Worm (Caenorhabditis elegans) whole organism, L1 larva: ENCODE results near the gene C10G8.8.

Experiments used
- C04F5.9 ChIP-seq: sonication (generic microtip); optimal IDR thresholded peaks from 2 replicates; lab custom pipeline; 2016; ENCODE audit warnings: missing genetic modification characterization, missing compliant biosample characterization
- C34B4.2 ChIP-seq: sonication (generic microtip); optimal IDR thresholded peaks from 2 replicates; lab custom pipeline; 2017; ENCODE audit warnings: mild to moderate bottlenecking, missing genetic modification characterization, missing compliant biosample characterization
- Y116A8C.19 ChIP-seq: sonication (generic microtip); optimal IDR thresholded peaks from 2 replicates; lab custom pipeline; 2016; ENCODE audit warnings: missing compliant biosample characterization, missing genetic modification characterization, borderline replicate concordance
- alr-1 ChIP-seq: fragments of 200-800 bp; sonication (Bioruptor generic); optimal IDR thresholded peaks from 2 replicates; lab custom pipeline; 2018; ENCODE audit warnings: borderline replicate concordance, mild to moderate bottlenecking, missing genetic modification characterization, missing compliant biosample characterization
- aly-2 ChIP-seq: fragments of 150-350 bp; optimal IDR thresholded peaks from 2 replicates; lab custom pipeline; 2014; ENCODE audit warnings: missing biosample characterization, missing genetic modification characterization
- ama-1 ChIP-seq: fragments of 150-350 bp; optimal IDR thresholded peaks from 2 replicates; lab custom pipeline; 2014
- blmp-1 ChIP-seq: fragments of 150-350 bp; optimal IDR thresholded peaks from 2 replicates; lab custom pipeline; 2014; ENCODE audit warnings: missing biosample characterization, missing genetic modification characterization
- ceh-63 ChIP-seq: fragments of 200-800 bp; sonication (Bioruptor generic); optimal IDR thresholded peaks from 2 replicates; lab custom pipeline; 2018; ENCODE audit warnings: mild to moderate bottlenecking, missing genetic modification characterization, missing compliant biosample characterization
- ceh-8 ChIP-seq: fragments of 200-800 bp; sonication (Bioruptor generic); optimal IDR thresholded peaks from 2 replicates; lab custom pipeline; 2018; ENCODE audit warnings: mild to moderate bottlenecking, missing genetic modification characterization, moderate library complexity, missing compliant biosample characterization
- ceh-82 ChIP-seq, 3 experiments: fragments of 150-350 bp in 1 of 3; sonication (generic microtip) in 2 of 3; optimal IDR thresholded peaks; 2 replicates each; lab custom pipeline; 2014 to 2017; ENCODE audit warnings: missing biosample characterization in 3 of 3, missing genetic modification characterization in 3 of 3
- dpl-1 ChIP-seq, 3 experiments: fragments of 150-350 bp in 2 of 3; sonication (generic microtip) in 1 of 3; optimal IDR thresholded peaks; 2 replicates each; lab custom pipeline; 2014 to 2017; ENCODE audit warnings: missing biosample characterization in 3 of 3, missing genetic modification characterization in 3 of 3, missing genetic modification reagents in 3 of 3
- dsc-1 ChIP-seq: sonication (generic microtip); optimal IDR thresholded peaks from 2 replicates; lab custom pipeline; 2016; ENCODE audit warnings: mild to moderate bottlenecking, missing genetic modification characterization, missing compliant biosample characterization
- efl-1 ChIP-seq, 4 experiments: fragments of 150-350 bp; optimal IDR thresholded peaks in 3 of 4; peaks in 1 of 4; 1 replicate in 1 of 4; 2 replicates in 3 of 4; lab custom pipeline; 2014; ENCODE audit warnings: missing biosample characterization in 2 of 4, missing genetic modification characterization in 2 of 4, missing genetic modification reagents in 2 of 4
- ets-5 ChIP-seq: fragments of 200-800 bp; sonication (Bioruptor generic); IDR thresholded peaks from 2 replicates; pipeline ENCODE4 v1.3.6; 2022; ENCODE audit warnings: missing genetic modification characterization, missing compliant biosample characterization
- hpl-2 ChIP-seq: fragments of 150-350 bp; optimal IDR thresholded peaks from 2 replicates; lab custom pipeline; 2014; ENCODE audit warnings: missing biosample characterization, missing genetic modification reagents, missing genetic modification characterization
- isw-1 ChIP-seq: fragments of 200-800 bp; sonication (Bioruptor generic); IDR thresholded peaks from 2 replicates; pipeline ENCODE4 v1.3.6; 2022; ENCODE audit warnings: missing genetic modification characterization, missing compliant biosample characterization
- jun-1 ChIP-seq: fragments of 150-350 bp; optimal IDR thresholded peaks from 2 replicates; lab custom pipeline; 2014; ENCODE audit warnings: missing biosample characterization, missing genetic modification reagents, missing genetic modification characterization
- lin-13 ChIP-seq: fragments of 150-350 bp; optimal IDR thresholded peaks from 2 replicates; lab custom pipeline; 2014; ENCODE audit warnings: missing biosample characterization, missing genetic modification reagents, missing genetic modification characterization
- lin-15B ChIP-seq: fragments of 150-350 bp; sonication (generic microtip); optimal IDR thresholded peaks from 3 replicates; lab custom pipeline; 2014; ENCODE audit warnings: missing biosample characterization, missing genetic modification characterization
- lir-3 ChIP-seq: sonication (generic microtip); optimal IDR thresholded peaks from 2 replicates; lab custom pipeline; 2016; ENCODE audit warnings: mild to moderate bottlenecking, missing genetic modification characterization, moderate library complexity, missing compliant biosample characterization; ENCODE audit not compliant: poor library complexity
- mab-9 ChIP-seq: fragments of 200-800 bp; sonication (Bioruptor generic); IDR thresholded peaks from 2 replicates; pipeline ENCODE4 v1.3.6; 2022; ENCODE audit warnings: missing genetic modification reagents, missing genetic modification characterization, missing compliant biosample characterization
- mep-1 ChIP-seq: fragments of 150-350 bp; optimal IDR thresholded peaks from 2 replicates; lab custom pipeline; 2014; ENCODE audit warnings: missing biosample characterization, missing genetic modification characterization
- nhr-12 ChIP-seq: sonication (generic microtip); optimal IDR thresholded peaks from 2 replicates; lab custom pipeline; 2017; ENCODE audit warnings: missing biosample characterization, missing genetic modification characterization
- nhr-19 ChIP-seq: fragments of 200-800 bp; sonication (Bioruptor generic); conservative IDR thresholded peaks from 2 replicates; pipeline ENCODE4 v1.3.6; 2022; ENCODE audit warnings: missing genetic modification characterization, missing compliant biosample characterization
- nhr-20 ChIP-seq: sonication (generic microtip); optimal IDR thresholded peaks from 2 replicates; lab custom pipeline; 2016; ENCODE audit warnings: mild to moderate bottlenecking, missing genetic modification characterization, missing compliant biosample characterization
- nhr-237 ChIP-seq: fragments of 150-350 bp; optimal IDR thresholded peaks from 2 replicates; lab custom pipeline; 2014; ENCODE audit warnings: missing biosample characterization, missing genetic modification characterization
- nhr-28 ChIP-seq: fragments of 150-350 bp; optimal IDR thresholded peaks from 2 replicates; lab custom pipeline; 2014; ENCODE audit warnings: missing biosample characterization, missing genetic modification characterization
- nhr-71 ChIP-seq: sonication (generic microtip); optimal IDR thresholded peaks from 2 replicates; lab custom pipeline; 2016; ENCODE audit warnings: mild to moderate bottlenecking, missing genetic modification characterization, moderate library complexity, missing compliant biosample characterization
- nhr-84 ChIP-seq: sonication (generic microtip); optimal IDR thresholded peaks from 2 replicates; lab custom pipeline; 2017; ENCODE audit warnings: missing biosample characterization, missing genetic modification characterization
- nhr-85 ChIP-seq: sonication (generic microtip); peaks from one replicate; lab custom pipeline; 2016; ENCODE audit warnings: missing genetic modification characterization, inconsistent platforms, missing compliant biosample characterization
- nhr-90 ChIP-seq: sonication (generic microtip); optimal IDR thresholded peaks from 2 replicates; lab custom pipeline; 2016; ENCODE audit warnings: mild to moderate bottlenecking, missing genetic modification characterization, missing compliant biosample characterization; ENCODE audit not compliant: poor library complexity
- pax-3 ChIP-seq: fragments of 200-800 bp; sonication (Bioruptor generic); optimal IDR thresholded peaks from 2 replicates; lab custom pipeline; 2018; ENCODE audit warnings: mild to moderate bottlenecking, missing genetic modification characterization, moderate library complexity, missing compliant biosample characterization
- snpc-4 ChIP-seq: fragments of 150-350 bp; optimal IDR thresholded peaks from 2 replicates; lab custom pipeline; 2014; ENCODE audit warnings: missing biosample characterization, missing genetic modification characterization
- snu-23 ChIP-seq: sonication (generic microtip); optimal IDR thresholded peaks from 2 replicates; lab custom pipeline; 2016; ENCODE audit warnings: missing genetic modification characterization, missing compliant biosample characterization
- sox-4 ChIP-seq: sonication (generic microtip); optimal IDR thresholded peaks from 2 replicates; lab custom pipeline; 2016; ENCODE audit warnings: missing genetic modification characterization, missing compliant biosample characterization
- sup-37 ChIP-seq: fragments of 200-800 bp; sonication (Bioruptor generic); optimal IDR thresholded peaks from 2 replicates; lab custom pipeline; 2018; ENCODE audit warnings: mild to moderate bottlenecking, missing genetic modification characterization, missing compliant biosample characterization
- unc-130 ChIP-seq: fragments of 150-350 bp; optimal IDR thresholded peaks from 2 replicates; lab custom pipeline; 2017; ENCODE audit warnings: missing biosample characterization, missing genetic modification characterization, inconsistent platforms
- unc-30 ChIP-seq: sonication (generic microtip); optimal IDR thresholded peaks from 2 replicates; lab custom pipeline; 2017; ENCODE audit warnings: missing biosample characterization, missing genetic modification characterization
- vab-15 ChIP-seq: sonication (generic microtip); optimal IDR thresholded peaks from 2 replicates; lab custom pipeline; 2017; ENCODE audit warnings: missing genotype, mild to moderate bottlenecking, missing genetic modification characterization, missing compliant biosample characterization
- xbp-1 ChIP-seq: sonication (generic microtip); optimal IDR thresholded peaks from 2 replicates; lab custom pipeline; 2016; ENCODE audit warnings: missing genetic modification characterization, missing compliant biosample characterization
- zag-1 ChIP-seq: fragments of 150-350 bp; optimal IDR thresholded peaks from 2 replicates; lab custom pipeline; 2014; ENCODE audit warnings: missing biosample characterization, missing genetic modification characterization
- zip-4 ChIP-seq: fragments of 200-800 bp; sonication (Bioruptor generic); optimal IDR thresholded peaks from 2 replicates; lab custom pipeline; 2018; ENCODE audit warnings: mild to moderate bottlenecking, missing genetic modification characterization, moderate library complexity, missing compliant biosample characterization

The C10G8.8 gene

DNA sequence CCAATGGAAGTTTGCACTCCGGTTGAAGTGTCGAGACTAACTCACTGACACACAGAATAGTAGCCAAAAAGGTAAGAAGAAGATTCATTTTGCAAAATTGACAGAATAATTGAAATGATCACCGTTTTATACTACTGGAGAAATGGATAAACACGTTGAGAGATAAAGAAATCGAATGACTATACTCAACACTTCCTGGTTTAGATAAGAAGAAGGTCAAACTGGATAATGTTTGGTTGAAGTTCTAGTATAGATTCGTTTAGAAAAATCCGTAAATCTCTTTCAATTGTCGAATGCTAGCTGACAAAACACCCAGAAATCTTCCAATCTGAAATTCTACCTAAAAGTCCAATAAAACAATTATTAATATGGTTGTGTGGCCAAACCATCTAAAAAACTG lies 40.9 kb downstream of the C10G8.8 start, which contains the start of gene Y49G5A.1:
TSS of gene Y49G5A.1 (minus strand) at position 101 of the 400 bp plus-strand sequence.
- TF ChIP-seq nhr-28 (tag; lab: Kevin White, UChicago) (no peak), ets-5 (GFP tag; lab: Robert Waterston, UW) (no peak), nhr-237 (tag; lab: Kevin White, UChicago) (no peak), dpl-1 (GFP tag; optimal IDR thresholded peaks at IDR 0.05; lab: Kevin White, UChicago) (no peak), nhr-84 (no peak), mab-9 (no peak), unc-30 (tag; lab: Kevin White, UChicago) (no peak), Y116A8C.19 (no peak), xbp-1 (tag; lab: Kevin White, UChicago) (no peak), dsc-1 (tag; lab: Kevin White, UChicago) (no peak), zag-1 (no peak), hpl-2 (no peak), C04F5.9 (tag; lab: Kevin White, UChicago) (no peak), nhr-85 (tag; lab: Kevin White, UChicago) (no peak)

DNA sequence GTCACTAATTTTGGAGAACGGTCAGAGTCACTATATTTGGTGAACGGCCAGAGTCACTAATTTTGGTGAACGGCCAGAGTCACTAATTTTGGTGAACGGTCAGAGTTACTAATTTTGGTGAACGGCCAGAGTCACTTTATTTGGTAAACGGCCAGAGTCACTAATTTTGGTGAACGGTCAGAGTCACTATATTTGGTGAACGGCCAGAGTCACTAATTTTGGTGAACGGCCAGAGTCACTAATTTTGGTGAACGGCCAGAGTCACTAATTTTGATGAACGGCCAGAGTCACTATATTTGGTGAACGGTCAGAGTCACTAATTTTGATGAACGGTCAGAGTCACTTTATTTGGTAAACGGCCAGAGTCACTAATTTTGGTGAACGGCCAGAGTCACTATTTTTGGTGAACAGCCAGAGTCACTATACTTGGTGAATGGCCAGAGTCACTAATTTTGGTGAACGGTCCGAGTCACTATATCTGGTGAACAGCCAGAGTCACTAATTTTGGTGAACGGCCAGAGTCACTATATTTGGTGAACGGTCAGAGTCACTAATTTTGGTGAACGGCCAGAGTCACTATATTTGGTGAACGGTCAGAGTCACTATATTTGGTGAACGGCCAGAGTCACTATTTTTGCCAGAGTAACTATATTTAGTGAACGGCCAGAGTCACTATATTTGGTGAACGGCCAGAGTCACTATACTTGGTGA lies 43.8 kb downstream of the C10G8.8 start:
- TF ChIP-seq ceh-63 (GFP tag; lab: Kevin White, UChicago) (peak; percentile 46), ceh-8 (GFP tag; lab: Kevin White, UChicago) (peak; percentile 35)

DNA sequence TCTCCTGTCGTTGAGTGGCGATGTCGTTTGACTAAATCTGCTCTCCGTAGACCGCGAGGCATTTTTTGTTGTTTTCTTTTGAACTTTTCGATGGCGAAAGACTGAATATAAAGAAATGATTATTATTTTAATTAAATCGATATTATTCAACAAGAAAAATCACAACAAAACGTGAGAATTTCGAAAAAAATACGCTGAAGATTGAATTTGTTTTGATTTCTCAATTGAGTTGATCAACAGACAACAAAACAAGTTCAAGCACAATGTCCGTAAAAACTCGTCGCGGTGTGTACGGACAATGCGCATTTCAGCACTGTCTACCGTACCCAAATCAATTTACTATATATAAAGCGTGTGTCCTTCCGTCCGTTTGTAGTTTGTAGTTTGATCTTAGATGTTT lies 50.2 kb downstream of the C10G8.8 start, which contains the start of gene B0238.9:
TSS of gene B0238.9 (minus strand) at position 101 of the 400 bp plus-strand sequence.
- TF ChIP-seq zip-4 (GFP tag; lab: Kevin White, UChicago) (no peak), aly-2 (tag; lab: Kevin White, UChicago) (no peak), unc-130 (tag; lab: Kevin White, UChicago) (no peak), nhr-71 (tag; lab: Kevin White, UChicago) (no peak), mep-1 (tag; lab: Kevin White, UChicago) (no peak), pax-3 (tag; lab: Kevin White, UChicago) (no peak), dsc-1 (tag; lab: Kevin White, UChicago) (no peak), C04F5.9 (tag; lab: Kevin White, UChicago) (no peak), nhr-19 (GFP tag; lab: Robert Waterston, UW) (no peak), lir-3 (no peak), blmp-1 (tag; lab: Kevin White, UChicago) (no peak), lin-15B (tag; lab: Kevin White, UChicago) (no peak), nhr-237 (tag; lab: Kevin White, UChicago) (no peak), vab-15 (tag; lab: Kevin White, UChicago) (no peak), zag-1 (no peak), nhr-85 (tag; lab: Kevin White, UChicago) (no peak), ama-1 (lab: Kevin White, UChicago) (no peak), nhr-90 (tag; lab: Kevin White, UChicago) (no peak), unc-30 (tag; lab: Kevin White, UChicago) (no peak)
- TF ChIP-seq, all 84 proteins: peak for 0

DNA sequence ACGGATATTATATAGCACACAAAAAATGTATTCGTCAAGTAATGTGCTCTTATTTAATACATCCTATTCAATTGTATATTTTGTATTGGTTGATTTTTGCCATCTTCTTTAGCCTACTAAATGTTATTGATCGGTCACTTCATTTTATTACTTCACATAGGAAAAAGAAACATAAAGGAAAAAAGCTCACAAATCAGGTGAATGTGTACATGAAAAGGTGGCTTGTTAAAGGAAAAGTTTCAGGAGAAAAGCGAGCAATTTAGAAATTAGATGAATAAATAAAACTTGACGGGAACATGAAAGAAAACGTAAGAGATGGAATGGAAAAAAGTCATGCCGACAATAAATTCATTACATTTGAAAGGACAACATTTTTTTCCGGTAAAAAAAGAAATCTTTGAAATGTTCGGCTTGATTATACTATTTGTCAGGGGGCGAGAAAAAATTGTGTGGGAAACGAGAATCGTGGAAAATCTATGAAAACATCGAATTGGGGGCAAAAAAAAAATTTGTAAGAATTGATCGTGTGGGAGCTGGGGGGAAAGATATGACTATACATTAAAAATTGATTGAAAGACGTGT lies 52.7 kb downstream of the C10G8.8 start:
- no peak for TF ChIP-seq jun-1
- peak; percentile 14 for TF ChIP-seq nhr-90 (tag; lab: Kevin White, UChicago)
- TF ChIP-seq efl-1 (optimal IDR thresholded peaks at IDR 0.05; lab: Kevin White, UChicago): no peak
- TF ChIP-seq efl-1 (GFP tag; optimal IDR thresholded peaks at IDR 0.05 in 1 of 2; lab: Kevin White, UChicago): peak in 1 of 2 experiments; percentile 39
- peak; percentile 69 for TF ChIP-seq nhr-85 (tag; lab: Kevin White, UChicago)

DNA sequence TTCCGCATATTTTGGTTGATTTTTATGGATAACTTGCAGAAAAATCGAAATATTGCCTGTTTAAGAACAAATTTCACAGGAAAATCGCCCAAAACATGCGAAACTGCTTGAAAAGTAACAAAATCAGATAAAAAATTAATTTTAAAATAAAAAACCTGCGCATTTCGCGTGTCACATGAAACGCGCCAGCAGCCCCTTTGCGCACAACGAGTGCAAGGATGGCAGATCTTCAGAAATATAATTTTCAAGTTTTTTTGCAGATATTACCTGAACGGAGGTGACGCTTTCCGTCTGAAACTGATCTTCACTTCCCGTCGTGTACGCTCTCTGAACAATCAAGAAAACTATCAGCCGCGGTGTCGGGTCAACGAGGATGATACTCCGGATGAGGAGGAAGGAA lies 53.2 kb downstream of the C10G8.8 start:
- TF ChIP-seq snpc-4 (tag; lab: Kevin White, UChicago): peak; percentile 55
- no peak for TF ChIP-seq alr-1 (tag; lab: Kevin White, UChicago)
- no peak for TF ChIP-seq sup-37 (GFP tag; lab: Kevin White, UChicago)
- peak; percentile 71 to 81 (median 81) for TF ChIP-seq dpl-1 (GFP tag; optimal IDR thresholded peaks at IDR 0.05; lab: Kevin White, UChicago)
- TF ChIP-seq isw-1: peak; percentile 24
- TF ChIP-seq jun-1: peak; percentile 21
- TF ChIP-seq snu-23 (GFP tag; lab: Kevin White, UChicago): peak; percentile 34
- no peak for TF ChIP-seq vab-15 (tag; lab: Kevin White, UChicago)
- TF ChIP-seq nhr-71 (tag; lab: Kevin White, UChicago): peak; percentile 80
- TF ChIP-seq ceh-82 (tag; optimal IDR thresholded peaks at IDR 0.05; lab: Kevin White, UChicago): peak; percentile 38 to 61 (median 42)
- no peak for TF ChIP-seq C34B4.2 (tag; lab: Kevin White, UChicago)
- peak; percentile 61 for TF ChIP-seq nhr-20 (tag; lab: Kevin White, UChicago)
- peak; percentile 25 for TF ChIP-seq lin-13 (GFP tag; lab: Kevin White, UChicago)
- no peak for TF ChIP-seq nhr-84
- TF ChIP-seq mep-1 (tag; lab: Kevin White, UChicago): peak; percentile 75
- peak; percentile 18 for TF ChIP-seq sox-4 (tag; lab: Kevin White, UChicago)
- TF ChIP-seq nhr-12: no peak
